Fruit fly (Drosophila melanogaster) whole organism, embryonic: ENCODE data around the gene CG14883.

Experiments used
- ATbp ChIP-seq: fragments of 200-800 bp; sonication (Bioruptor generic); optimal IDR thresholded peaks from 2 replicates; lab custom pipeline; 2017; ENCODE audit warnings: missing biosample characterization, mild to moderate bottlenecking, missing genetic modification characterization, missing genetic modification reagents
- Bteb2 ChIP-seq: fragments of 200-800 bp; sonication (Bioruptor generic); optimal IDR thresholded peaks from 2 replicates; lab custom pipeline; 2016; ENCODE audit warnings: missing biosample characterization, missing genetic modification characterization
- CG10209 ChIP-seq: fragments of 200-800 bp; sonication (Bioruptor generic); optimal IDR thresholded peaks from 3 replicates; lab custom pipeline; 2017; ENCODE audit warnings: missing biosample characterization, mild to moderate bottlenecking, missing genetic modification characterization, missing genetic modification reagents
- CG10321 ChIP-seq: fragments of 200-800 bp; sonication (Bioruptor generic); IDR thresholded peaks from 2 replicates; pipeline ENCODE4 v1.3.6; 2022; ENCODE audit warnings: missing biosample characterization, missing genetic modification characterization
- CG13424 ChIP-seq: fragments of 200-800 bp; sonication (Bioruptor generic); optimal IDR thresholded peaks from 2 replicates; lab custom pipeline; 2019; ENCODE audit warnings: missing biosample characterization, mild to moderate bottlenecking, missing genetic modification characterization, moderate library complexity
- CG1603 ChIP-seq: fragments of 200-800 bp; sonication (Bioruptor generic); optimal IDR thresholded peaks from 2 replicates; lab custom pipeline; 2019; ENCODE audit warnings: missing biosample characterization, mild to moderate bottlenecking, missing genetic modification characterization, moderate library complexity
- CG2199 ChIP-seq: fragments of 200-800 bp; sonication (Bioruptor generic); IDR thresholded peaks from 3 replicates; pipeline ENCODE4 v1.3.6; 2022; ENCODE audit warnings: missing biosample characterization, missing genetic modification characterization
- CG32772 ChIP-seq: fragments of 200-800 bp; sonication (Bioruptor generic); IDR thresholded peaks from 2 replicates; pipeline ENCODE4 v1.3.6; 2022; ENCODE audit warnings: missing biosample characterization, missing genetic modification characterization
- CG4404 ChIP-seq: fragments of 200-800 bp; sonication (Bioruptor generic); IDR thresholded peaks from 2 replicates; pipeline ENCODE4 v1.3.6; 2022; ENCODE audit warnings: missing biosample characterization, missing genetic modification characterization
- CG4707 ChIP-seq: fragments of 200-800 bp; sonication (Bioruptor generic); optimal IDR thresholded peaks from 2 replicates; lab custom pipeline; 2018; ENCODE audit warnings: missing biosample characterization, mild to moderate bottlenecking, missing genetic modification characterization, moderate library complexity
- CG6254 ChIP-seq: fragments of 200-800 bp; sonication (Bioruptor generic); optimal IDR thresholded peaks from 3 replicates; lab custom pipeline; 2017; ENCODE audit warnings: mild to moderate bottlenecking, missing biosample characterization, missing genetic modification reagents, missing genetic modification characterization
- CG6689 ChIP-seq: fragments of 200-800 bp; sonication (Bioruptor generic); IDR thresholded peaks from 2 replicates; pipeline ENCODE4 v1.3.6; 2022; ENCODE audit warnings: missing biosample characterization, missing genetic modification characterization
- CG7745 ChIP-seq: fragments of 200-800 bp; sonication (Bioruptor generic); optimal IDR thresholded peaks from 2 replicates; lab custom pipeline; 2018; ENCODE audit warnings: missing biosample characterization, mild to moderate bottlenecking, missing genetic modification characterization, moderate library complexity
- CG7786 ChIP-seq: fragments of 200-800 bp; sonication (Bioruptor generic); optimal IDR thresholded peaks from 2 replicates; lab custom pipeline; 2016; ENCODE audit warnings: missing biosample characterization, missing genetic modification characterization
- CG7963 ChIP-seq: fragments of 200-800 bp; sonication (Bioruptor generic); IDR thresholded peaks from 3 replicates; pipeline ENCODE4 v1.3.6; 2022; ENCODE audit warnings: missing biosample characterization, missing genetic modification characterization; ENCODE audit not compliant: partially characterized antibody
- CG7987 ChIP-seq: fragments of 200-800 bp; sonication (Bioruptor generic); optimal IDR thresholded peaks from 2 replicates; lab custom pipeline; 2018; ENCODE audit warnings: missing biosample characterization, mild to moderate bottlenecking, missing genetic modification characterization, moderate library complexity
- CG8281 ChIP-seq: fragments of 200-800 bp; sonication (Bioruptor generic); optimal IDR thresholded peaks from 2 replicates; lab custom pipeline; 2018; ENCODE audit warnings: missing biosample characterization, mild to moderate bottlenecking, missing genetic modification characterization, moderate library complexity
- CkIIα-i1 ChIP-seq: fragments of 200-800 bp; sonication (Bioruptor generic); IDR thresholded peaks from 2 replicates; pipeline ENCODE4 v1.3.6; 2022; ENCODE audit warnings: missing biosample characterization, missing genetic modification characterization
- D19A ChIP-seq: fragments of 200-800 bp; optimal IDR thresholded peaks from 3 replicates; lab custom pipeline; 2019; ENCODE audit warnings: missing biosample characterization, mild to moderate bottlenecking, missing genetic modification characterization, moderate library complexity
- Dll ChIP-seq: fragments of 200-800 bp; sonication (Bioruptor generic); IDR thresholded peaks from 4 replicates; pipeline ENCODE4 v1.3.6; 2022; ENCODE audit warnings: missing biosample characterization, missing genetic modification characterization; ENCODE audit not compliant: partially characterized antibody
- Doc2 ChIP-seq: fragments of 200-800 bp; sonication (Bioruptor generic); IDR thresholded peaks from 2 replicates; pipeline ENCODE4 v1.3.6; 2022; ENCODE audit warnings: missing biosample characterization, missing genetic modification characterization
- Fer2 ChIP-seq: fragments of 200-800 bp; sonication (Bioruptor generic); optimal IDR thresholded peaks from 2 replicates; lab custom pipeline; 2018; ENCODE audit warnings: missing biosample characterization, mild to moderate bottlenecking, missing genetic modification characterization, moderate library complexity
- HLH3B ChIP-seq: fragments of 200-800 bp; sonication (Bioruptor generic); IDR thresholded peaks from 2 replicates; pipeline ENCODE4 v1.3.6; 2022; ENCODE audit warnings: missing biosample characterization, missing genetic modification characterization
- Hmx ChIP-seq: fragments of 200-800 bp; sonication (Bioruptor generic); optimal IDR thresholded peaks from 2 replicates; lab custom pipeline; 2016; ENCODE audit warnings: missing biosample characterization, missing genetic modification characterization
- Jarid2 ChIP-seq: fragments of 200-800 bp; sonication (Bioruptor generic); optimal IDR thresholded peaks from 3 replicates; lab custom pipeline; 2017; ENCODE audit warnings: mild to moderate bottlenecking, missing biosample characterization, missing genetic modification reagents, missing genetic modification characterization
- Mes4 ChIP-seq: fragments of 200-800 bp; sonication (Bioruptor generic); optimal IDR thresholded peaks from 2 replicates; lab custom pipeline; 2016; ENCODE audit warnings: missing biosample characterization, missing genetic modification characterization
- Mrtf ChIP-seq: fragments of 200-800 bp; sonication (Bioruptor generic); IDR thresholded peaks from 3 replicates; pipeline ENCODE4 v1.3.6; 2022; ENCODE audit warnings: missing biosample characterization, missing genetic modification characterization
- NFAT ChIP-seq: fragments of 200-800 bp; sonication (Bioruptor generic); IDR thresholded peaks from 2 replicates; pipeline ENCODE4 v1.3.6; 2022; ENCODE audit warnings: missing biosample characterization, missing genetic modification characterization
- Nf-YC ChIP-seq: fragments of 200-800 bp; optimal IDR thresholded peaks from 3 replicates; lab custom pipeline; 2019; ENCODE audit warnings: missing biosample characterization, mild to moderate bottlenecking, missing genetic modification characterization, moderate library complexity
- Oaz ChIP-seq: fragments of 200-800 bp; sonication (Bioruptor generic); IDR thresholded peaks from 2 replicates; pipeline ENCODE4 v1.3.6; 2022; ENCODE audit warnings: missing biosample characterization, missing genetic modification characterization
- Scr ChIP-seq: fragments of 200-800 bp; sonication (Bioruptor generic); IDR thresholded peaks from 2 replicates; pipeline ENCODE4 v1.3.6; 2022; ENCODE audit warnings: missing biosample characterization, missing genetic modification characterization; ENCODE audit not compliant: partially characterized antibody
- Tbp ChIP-seq: fragments of >200 bp; optimal IDR thresholded peaks from 2 replicates; lab custom pipeline; 2018; ENCODE audit warnings: missing biosample characterization, missing genetic modification characterization
- Vsx1 ChIP-seq: fragments of 200-800 bp; sonication (Bioruptor generic); optimal IDR thresholded peaks from 2 replicates; lab custom pipeline; 2017; ENCODE audit warnings: missing biosample characterization, mild to moderate bottlenecking, missing genetic modification characterization, missing genetic modification reagents
- amos ChIP-seq: fragments of 200-800 bp; sonication (Bioruptor generic); IDR thresholded peaks from 2 replicates; pipeline ENCODE4 v1.3.6; 2022; ENCODE audit warnings: missing biosample characterization, missing genetic modification characterization; ENCODE audit not compliant: partially characterized antibody
- ash1 ChIP-seq: fragments of 200-800 bp; sonication (Bioruptor generic); optimal IDR thresholded peaks from 2 replicates; lab custom pipeline; 2018; ENCODE audit warnings: missing biosample characterization, mild to moderate bottlenecking, missing genetic modification characterization
- dmrt11E ChIP-seq: fragments of 200-800 bp; sonication (Bioruptor generic); optimal IDR thresholded peaks from 3 replicates; lab custom pipeline; 2018; ENCODE audit warnings: missing biosample characterization, mild to moderate bottlenecking, missing genetic modification characterization, moderate library complexity
- ems ChIP-seq: fragments of 200-800 bp; sonication (Bioruptor generic); optimal IDR thresholded peaks from 3 replicates; lab custom pipeline; 2016; ENCODE audit warnings: missing biosample characterization, missing genetic modification characterization
- ftz-f1 ChIP-seq: fragments of 200-800 bp; sonication (Bioruptor generic); optimal IDR thresholded peaks from 2 replicates; lab custom pipeline; 2016; ENCODE audit warnings: missing biosample characterization, missing genetic modification characterization
- gcm2 ChIP-seq: fragments of 200-800 bp; sonication (Bioruptor generic); optimal IDR thresholded peaks from 2 replicates; lab custom pipeline; 2016; ENCODE audit warnings: missing biosample characterization, missing genetic modification characterization
- grn ChIP-seq: fragments of 200-800 bp; sonication (Bioruptor generic); optimal IDR thresholded peaks from 3 replicates; lab custom pipeline; 2017; ENCODE audit warnings: missing biosample characterization, missing genetic modification characterization
- gsb ChIP-seq: fragments of 200-800 bp; sonication (Bioruptor generic); IDR thresholded peaks from 2 replicates; pipeline ENCODE4 v1.3.6; 2022; ENCODE audit warnings: missing biosample characterization, missing genetic modification characterization
- hb ChIP-seq: fragments of 200-800 bp; sonication (Bioruptor generic); IDR thresholded peaks from 3 replicates; pipeline ENCODE4 v1.3.6; 2022; ENCODE audit warnings: missing biosample characterization, missing genetic modification characterization; ENCODE audit not compliant: partially characterized antibody
- klu ChIP-seq: fragments of 200-800 bp; sonication (Bioruptor generic); IDR thresholded peaks from 2 replicates; pipeline ENCODE4 v1.3.6; 2022; ENCODE audit warnings: missing biosample characterization, missing genetic modification characterization
- knrl ChIP-seq: fragments of 200-800 bp; sonication (Bioruptor generic); IDR thresholded peaks from 3 replicates; pipeline ENCODE4 v1.3.6; 2022; ENCODE audit warnings: missing biosample characterization, missing genetic modification characterization; ENCODE audit not compliant: partially characterized antibody
- odd ChIP-seq: fragments of 200-800 bp; sonication (Bioruptor generic); optimal IDR thresholded peaks from 2 replicates; lab custom pipeline; 2017; ENCODE audit warnings: missing biosample characterization, mild to moderate bottlenecking, missing genetic modification characterization
- so ChIP-seq: fragments of 200-800 bp; sonication (Bioruptor generic); IDR thresholded peaks from 3 replicates; pipeline ENCODE4 v1.3.6; 2022; ENCODE audit warnings: missing biosample characterization, missing genetic modification characterization
- stwl ChIP-seq: fragments of 200-800 bp; sonication (Bioruptor generic); optimal IDR thresholded peaks from 3 replicates; lab custom pipeline; 2018; ENCODE audit warnings: missing biosample characterization, mild to moderate bottlenecking, missing genetic modification characterization, moderate library complexity
- tgo ChIP-seq: fragments of 200-800 bp; sonication (Bioruptor generic); IDR thresholded peaks from 3 replicates; pipeline ENCODE4 v1.3.6; 2022; ENCODE audit warnings: missing biosample characterization, missing genetic modification characterization
- tna ChIP-seq: fragments of 200-800 bp; sonication (Bioruptor generic); IDR thresholded peaks from 2 replicates; pipeline ENCODE4 v1.3.6; 2022; ENCODE audit warnings: missing biosample characterization, missing genetic modification characterization; ENCODE audit not compliant: partially characterized antibody
- vfl ChIP-seq: fragments of 200-800 bp; sonication (Bioruptor generic); optimal IDR thresholded peaks from 2 replicates; lab custom pipeline; 2016; ENCODE audit warnings: missing biosample characterization, missing genetic modification characterization

The CG14883 gene

DNA sequence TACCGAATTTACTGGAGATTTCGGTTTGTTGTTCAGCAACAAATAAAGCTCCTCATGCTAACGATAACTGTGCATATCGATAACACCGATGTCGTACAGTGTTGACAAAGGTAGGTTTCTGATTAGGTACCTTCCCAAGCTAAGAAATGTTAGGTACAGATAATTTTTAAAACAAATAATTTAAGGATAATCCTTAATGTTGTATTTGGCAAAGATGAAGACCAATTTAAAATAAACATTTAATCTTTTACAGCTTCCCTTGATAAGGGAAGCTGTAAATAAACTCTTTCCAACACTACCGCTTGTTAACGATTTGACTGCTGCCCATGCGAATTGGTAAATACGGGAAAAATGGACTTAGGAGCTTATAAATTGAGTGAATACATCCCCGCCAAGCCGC is 12.9 kb upstream of the CG14883 start, which contains the start of the genes Ttc1 and CG14882 (continued):
- TF ChIP-seq CG7745 (no peak), Oaz (GFP tag; lab: Robert Waterston, UW) (peak; percentile 82), amos (GFP tag; lab: Robert Waterston, UW) (peak; percentile 51; the same call in 1 of the 2 replicates), CG6689 (GFP tag; lab: Robert Waterston, UW) (peak; percentile 93), ATbp (GFP tag; lab: Kevin White, UChicago) (peak; percentile 78), Bteb2 (GFP tag; lab: Kevin White, UChicago) (peak; percentile 92), NFAT (peak; percentile 82), klu (GFP tag; lab: Robert Waterston, UW) (peak; percentile 61), ash1 (GFP tag; lab: Kevin White, UChicago) (no peak), so (GFP tag; lab: Robert Waterston, UW) (peak; percentile 90), CG4404 (peak; percentile 29; the same call in 1 of the 2 replicates), CG6254 (GFP tag; lab: Kevin White, UChicago) (no peak), hb (peak; percentile 53; the same call in 1 of the 3 replicates), CG7987 (peak; percentile 24), Mes4 (GFP tag; lab: Kevin White, UChicago) (peak; percentile 77), CkIIα-i1 (no peak), Tbp (no peak), knrl (GFP tag; lab: Robert Waterston, UW) (peak; percentile 36; the same call in 2 of the 3 replicates), Scr (GFP tag; lab: Robert Waterston, UW) (peak; percentile 53), CG32772 (peak; percentile 72), CG13424 (tag; lab: Kevin White, UChicago) (peak; percentile 84), dmrt11E (peak; percentile 81), CG8281 (tag; lab: Kevin White, UChicago) (no peak), CG7963 (GFP tag; lab: Robert Waterston, UW) (0 out of 3 replicates have a peak, but pooled peaks have one; percentile 33), stwl (tag; lab: Kevin White, UChicago) (peak; percentile 91), ems (GFP tag; lab: Kevin White, UChicago) (peak; percentile 73), Fer2 (tag; lab: Kevin White, UChicago) (peak; percentile 63), Dll (peak; percentile 53; the same call in 2 of the 4 replicates), Mrtf (GFP tag; lab: Robert Waterston, UW) (peak; percentile 73; the same call in 2 of the 3 replicates), Nf-YC (tag; lab: Kevin White, UChicago) (peak; percentile 50), CG10209 (peak; percentile 84), CG4707 (GFP tag; lab: Kevin White, UChicago) (peak; percentile 54), grn (GFP tag; lab: Kevin White, UChicago) (no peak), CG2199 (GFP tag; lab: Robert Waterston, UW) (peak; percentile 74; the same call in 1 of the 3 replicates), Doc2 (GFP tag; lab: Robert Waterston, UW) (peak; percentile 25; the same call in 1 of the 2 replicates), HLH3B (GFP tag; lab: Robert Waterston, UW) (peak; percentile 77), CG10321 (peak; percentile 73), tgo (GFP tag; lab: Robert Waterston, UW) (peak; percentile 93), Jarid2 (GFP tag; lab: Kevin White, UChicago) (no peak), CG1603 (peak; percentile 70), ftz-f1 (GFP tag; lab: Kevin White, UChicago) (peak; percentile 57), Vsx1 (GFP tag; lab: Kevin White, UChicago) (no peak), CG7786 (peak; percentile 85), tna (peak; percentile 45; the same call in 1 of the 2 replicates), odd (GFP tag; lab: Kevin White, UChicago) (no peak), gsb (GFP tag; lab: Robert Waterston, UW) (peak; percentile 74), vfl (GFP tag; lab: Kevin White, UChicago) (peak; percentile 84), gcm2 (GFP tag; lab: Kevin White, UChicago) (peak; percentile 42), Hmx (peak; percentile 59), D19A (tag; lab: Kevin White, UChicago) (no peak)
